Worm (Caenorhabditis elegans) whole organism, late embryonic: ENCODE results near the gene srbc-68.

Experiments used
- Y22D7AL.16 ChIP-seq: sonication (generic microtip); optimal IDR thresholded peaks from 2 replicates; lab custom pipeline; 2016; ENCODE audit warnings: missing genetic modification characterization, missing compliant biosample characterization
- ahr-1 ChIP-seq: sonication (generic microtip); optimal IDR thresholded peaks from 2 replicates; lab custom pipeline; 2016; ENCODE audit warnings: missing genetic modification characterization, missing compliant biosample characterization
- ama-1 ChIP-seq: fragments of 150-350 bp; optimal IDR thresholded peaks from 2 replicates; lab custom pipeline; 2014
- ceh-14 ChIP-seq: sonication (generic microtip); optimal IDR thresholded peaks from 2 replicates; lab custom pipeline; 2016; ENCODE audit warnings: missing genotype, missing genetic modification characterization, missing compliant biosample characterization
- ceh-18 ChIP-seq: sonication (generic microtip); optimal IDR thresholded peaks from 2 replicates; lab custom pipeline; 2016; ENCODE audit warnings: missing genetic modification characterization, missing compliant biosample characterization
- ceh-19 ChIP-seq: fragments of 200-800 bp; sonication (Bioruptor generic); optimal IDR thresholded peaks from 2 replicates; lab custom pipeline; 2018; ENCODE audit warnings: mild to moderate bottlenecking, missing genetic modification characterization, missing compliant biosample characterization
- ceh-2 ChIP-seq: sonication (generic microtip); optimal IDR thresholded peaks from 2 replicates; lab custom pipeline; 2016; ENCODE audit warnings: missing genotype, missing genetic modification characterization, missing compliant biosample characterization
- ceh-31 ChIP-seq: sonication (generic microtip); optimal IDR thresholded peaks from 2 replicates; lab custom pipeline; 2016; ENCODE audit warnings: missing genetic modification characterization, missing compliant biosample characterization
- ceh-45 ChIP-seq: fragments of 200-800 bp; sonication (Bioruptor generic); IDR thresholded peaks from 2 replicates; pipeline ENCODE4 v1.3.6; 2022; ENCODE audit warnings: missing genetic modification reagents, missing genetic modification characterization, missing compliant biosample characterization
- ceh-48 ChIP-seq: sonication (generic microtip); optimal IDR thresholded peaks from 2 replicates; lab custom pipeline; 2016; ENCODE audit warnings: missing genetic modification characterization, inconsistent platforms, missing compliant biosample characterization
- ceh-6 ChIP-seq: fragments of 200-800 bp; sonication (Bioruptor generic); optimal IDR thresholded peaks from 2 replicates; lab custom pipeline; 2018; ENCODE audit warnings: mild to moderate bottlenecking, missing genetic modification characterization, missing compliant biosample characterization
- ceh-9 ChIP-seq: sonication (generic microtip); optimal IDR thresholded peaks from 2 replicates; lab custom pipeline; 2016; ENCODE audit warnings: mild to moderate bottlenecking, missing genetic modification characterization, inconsistent platforms, missing compliant biosample characterization
- che-1 ChIP-seq: sonication (generic microtip); optimal IDR thresholded peaks from 2 replicates; lab custom pipeline; 2016; ENCODE audit warnings: mild to moderate bottlenecking, missing genetic modification characterization, missing compliant biosample characterization
- dmd-4 ChIP-seq: sonication (generic microtip); optimal IDR thresholded peaks from 2 replicates; lab custom pipeline; 2016; ENCODE audit warnings: borderline replicate concordance, missing genetic modification characterization, missing compliant biosample characterization
- dve-1 ChIP-seq: sonication (generic microtip); optimal IDR thresholded peaks from 2 replicates; lab custom pipeline; 2017; ENCODE audit warnings: antibody characterized with exemption, mild to moderate bottlenecking, missing genetic modification characterization, missing compliant biosample characterization
- elt-2 ChIP-seq: sonication (generic microtip); optimal IDR thresholded peaks from 2 replicates; lab custom pipeline; 2016; ENCODE audit warnings: missing genetic modification reagents, missing genetic modification characterization, missing compliant biosample characterization
- fax-1 ChIP-seq: sonication (generic microtip); optimal IDR thresholded peaks from 2 replicates; lab custom pipeline; 2016; ENCODE audit warnings: missing genotype, missing genetic modification characterization, missing compliant biosample characterization
- fkh-6 ChIP-seq: sonication (generic microtip); optimal IDR thresholded peaks from 2 replicates; lab custom pipeline; 2016; ENCODE audit warnings: missing genetic modification characterization, missing compliant biosample characterization
- gmeb-2 ChIP-seq: sonication (generic microtip); optimal IDR thresholded peaks from 2 replicates; lab custom pipeline; 2016; ENCODE audit warnings: missing genetic modification characterization, inconsistent platforms, missing compliant biosample characterization
- hlh-13 ChIP-seq: fragments of 200-800 bp; sonication (Bioruptor generic); optimal IDR thresholded peaks from 2 replicates; lab custom pipeline; 2018; ENCODE audit warnings: mild to moderate bottlenecking, missing genetic modification characterization, missing compliant biosample characterization
- hlh-6 ChIP-seq: sonication (generic microtip); optimal IDR thresholded peaks from 2 replicates; lab custom pipeline; 2016; ENCODE audit warnings: missing genotype, missing genetic modification characterization, missing compliant biosample characterization
- hlh-8 ChIP-seq: sonication (generic microtip); optimal IDR thresholded peaks from 2 replicates; lab custom pipeline; 2016; ENCODE audit warnings: missing genotype, missing genetic modification characterization, missing compliant biosample characterization
- madf-2 ChIP-seq: sonication (generic microtip); optimal IDR thresholded peaks from 2 replicates; lab custom pipeline; 2017; ENCODE audit warnings: missing genetic modification characterization, missing compliant biosample characterization
- mec-3 ChIP-seq: sonication (generic microtip); optimal IDR thresholded peaks from 2 replicates; lab custom pipeline; 2016; ENCODE audit warnings: borderline replicate concordance, missing genetic modification characterization, missing compliant biosample characterization
- nfya-1 ChIP-seq: sonication (generic microtip); optimal IDR thresholded peaks from 2 replicates; lab custom pipeline; 2017; ENCODE audit warnings: missing genetic modification characterization, mild to moderate bottlenecking, missing compliant biosample characterization, antibody characterized with exemption, moderate library complexity
- nhr-232 ChIP-seq: sonication (generic microtip); optimal IDR thresholded peaks from 2 replicates; lab custom pipeline; 2016; ENCODE audit warnings: missing genetic modification characterization, missing compliant biosample characterization
- npax-4 ChIP-seq: sonication (generic microtip); optimal IDR thresholded peaks from 2 replicates; lab custom pipeline; 2016; ENCODE audit warnings: missing genetic modification characterization, missing compliant biosample characterization
- odd-2 ChIP-seq: sonication (generic microtip); optimal IDR thresholded peaks from 2 replicates; lab custom pipeline; 2017; ENCODE audit warnings: antibody characterized with exemption, mild to moderate bottlenecking, missing genetic modification characterization, missing compliant biosample characterization
- pag-3 ChIP-seq: sonication (generic microtip); optimal IDR thresholded peaks from 2 replicates; lab custom pipeline; 2016; ENCODE audit warnings: missing compliant biosample characterization, missing genetic modification characterization, borderline replicate concordance
- pat-9 ChIP-seq: fragments of 200-800 bp; sonication (Bioruptor generic); optimal IDR thresholded peaks from 2 replicates; lab custom pipeline; 2018; ENCODE audit warnings: mild to moderate bottlenecking, missing genetic modification characterization, moderate library complexity, missing compliant biosample characterization
- pax-1 ChIP-seq: fragments of 150-350 bp; optimal IDR thresholded peaks from 2 replicates; lab custom pipeline; 2014; ENCODE audit warnings: missing biosample characterization, missing genetic modification characterization
- pha-2 ChIP-seq: sonication (generic microtip); optimal IDR thresholded peaks from 2 replicates; lab custom pipeline; 2017; ENCODE audit warnings: mild to moderate bottlenecking, missing genetic modification characterization, missing compliant biosample characterization
- pqm-1 ChIP-seq: sonication (generic microtip); optimal IDR thresholded peaks from 2 replicates; lab custom pipeline; 2016; ENCODE audit warnings: missing genetic modification characterization, missing compliant biosample characterization
- ref-2 ChIP-seq: sonication (generic microtip); optimal IDR thresholded peaks from 2 replicates; lab custom pipeline; 2016; ENCODE audit warnings: missing genetic modification characterization, missing compliant biosample characterization
- rnt-1 ChIP-seq: sonication (generic microtip); optimal IDR thresholded peaks from 2 replicates; lab custom pipeline; 2016; ENCODE audit warnings: missing genetic modification characterization, missing compliant biosample characterization
- sox-4 ChIP-seq: sonication (generic microtip); optimal IDR thresholded peaks from 2 replicates; lab custom pipeline; 2017; ENCODE audit warnings: mild to moderate bottlenecking, missing genetic modification characterization, inconsistent platforms, missing compliant biosample characterization
- syd-9 ChIP-seq: sonication (generic microtip); optimal IDR thresholded peaks from 2 replicates; lab custom pipeline; 2016; ENCODE audit warnings: mild to moderate bottlenecking, missing genetic modification characterization, moderate library complexity, missing compliant biosample characterization
- tbx-7 ChIP-seq: sonication (generic microtip); optimal IDR thresholded peaks from 2 replicates; lab custom pipeline; 2016; ENCODE audit warnings: missing genotype, missing genetic modification characterization, missing compliant biosample characterization
- ttx-3 ChIP-seq: sonication (generic microtip); optimal IDR thresholded peaks from 2 replicates; lab custom pipeline; 2016; ENCODE audit warnings: missing genetic modification reagents, missing genetic modification characterization, missing compliant biosample characterization
- unc-55 ChIP-seq: sonication (generic microtip); optimal IDR thresholded peaks from 2 replicates; lab custom pipeline; 2017; ENCODE audit warnings: missing biosample characterization, missing genetic modification reagents, missing genetic modification characterization
- zip-5 ChIP-seq: sonication (generic microtip); optimal IDR thresholded peaks from 2 replicates; lab custom pipeline; 2016; ENCODE audit warnings: missing genetic modification characterization, missing compliant biosample characterization
- ztf-16 ChIP-seq: sonication (generic microtip); optimal IDR thresholded peaks from 2 replicates; lab custom pipeline; 2017; ENCODE audit warnings: missing genetic modification characterization, missing compliant biosample characterization

The srbc-68 gene

DNA sequence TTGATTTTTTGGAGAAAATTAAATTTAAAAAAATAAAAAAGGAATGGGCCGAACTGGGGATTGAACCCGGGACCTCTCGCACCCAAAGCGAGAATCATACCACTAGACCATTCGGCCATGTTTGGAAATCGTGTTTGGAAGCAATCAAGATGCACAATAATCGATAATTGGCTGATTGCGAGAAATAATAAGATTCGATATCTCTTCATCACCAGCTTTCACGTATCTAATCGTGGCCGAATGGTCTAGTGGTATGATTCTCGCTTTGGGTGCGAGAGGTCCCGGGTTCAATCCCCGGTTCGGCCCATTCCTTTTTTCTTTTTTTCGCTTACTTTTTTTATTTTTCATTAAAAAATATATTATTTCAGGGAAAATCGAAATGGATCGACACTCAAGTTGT is 35.7 kb upstream of the srbc-68 start:
- TF ChIP-seq ceh-2 (tag; lab: Kevin White, UChicago): no peak
- no peak for TF ChIP-seq ceh-6
- no peak for TF ChIP-seq pqm-1
- no peak for TF ChIP-seq ceh-48
- no peak for TF ChIP-seq odd-2
- no peak for TF ChIP-seq ceh-45
- no peak for TF ChIP-seq ceh-18
- TF ChIP-seq nhr-232 (tag; lab: Kevin White, UChicago): no peak
- no peak for TF ChIP-seq ttx-3
- no peak for TF ChIP-seq Y22D7AL.16 (tag; lab: Kevin White, UChicago)
- no peak for TF ChIP-seq ceh-14
- no peak for TF ChIP-seq hlh-8 (tag; lab: Kevin White, UChicago)
- no peak for TF ChIP-seq ahr-1 (tag; lab: Kevin White, UChicago)
- TF ChIP-seq hlh-6 (tag; lab: Kevin White, UChicago): no peak
- no peak for TF ChIP-seq fax-1 (tag; lab: Kevin White, UChicago)
- no peak for TF ChIP-seq dmd-4 (tag; lab: Kevin White, UChicago)
- TF ChIP-seq ceh-9: no peak

DNA sequence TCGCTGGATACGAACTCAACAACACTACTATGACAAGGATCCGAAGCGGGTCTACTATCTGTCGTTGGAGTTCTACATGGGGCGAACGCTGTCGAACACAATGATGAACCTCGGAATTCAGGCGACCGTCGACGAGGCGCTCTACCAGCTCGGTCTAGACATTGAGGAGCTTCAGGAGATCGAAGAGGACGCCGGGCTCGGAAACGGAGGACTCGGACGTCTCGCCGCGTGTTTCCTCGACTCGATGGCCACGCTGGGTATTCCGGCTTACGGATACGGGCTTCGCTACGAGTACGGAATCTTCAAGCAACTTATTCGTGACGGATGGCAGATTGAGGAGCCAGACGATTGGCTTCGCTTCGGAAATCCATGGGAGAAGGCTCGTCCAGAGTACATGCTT is 35.2 kb upstream of the srbc-68 start:
- TF ChIP-seq ceh-2 (tag; lab: Kevin White, UChicago) (no peak), npax-4 (tag; lab: Kevin White, UChicago) (no peak)

- TF ChIP-seq pax-1: no peak
- TF ChIP-seq che-1 (tag; lab: Kevin White, UChicago): no peak
- no peak for TF ChIP-seq madf-2
- no peak for TF ChIP-seq nfya-1
- no peak for TF ChIP-seq ztf-16 (tag; lab: Kevin White, UChicago)
- TF ChIP-seq ceh-14: no peak
- TF ChIP-seq hlh-13 (GFP tag; lab: Kevin White, UChicago): no peak
- TF ChIP-seq fkh-6: no peak
- TF ChIP-seq npax-4 (tag; lab: Kevin White, UChicago): no peak
- no peak for TF ChIP-seq rnt-1
- no peak for TF ChIP-seq syd-9
- no peak for TF ChIP-seq fax-1 (tag; lab: Kevin White, UChicago)
- TF ChIP-seq ceh-48: no peak
These were observed 34.6 kb upstream of the srbc-68 start for ce11 chrV:3581034-3581433.

DNA sequence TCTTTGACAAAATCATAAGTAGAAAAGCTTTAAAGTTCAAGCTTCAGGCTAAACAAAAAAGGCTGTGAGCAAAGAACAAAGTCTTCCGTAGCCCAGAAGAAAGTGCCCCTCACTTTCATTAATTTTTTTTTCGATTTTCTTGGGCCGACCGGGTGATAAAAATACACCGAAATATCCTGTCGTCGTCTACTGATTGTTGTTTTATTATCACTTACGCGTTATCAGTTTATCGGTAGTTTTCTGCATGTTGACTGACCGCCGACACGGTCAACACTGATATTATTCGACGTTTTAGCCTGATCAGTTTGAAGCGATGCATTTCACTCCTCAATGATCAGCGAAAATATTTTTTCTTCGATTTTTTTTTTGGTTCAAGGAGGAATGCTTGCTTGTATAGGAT is 34.0 kb upstream of the srbc-68 start:
- TF ChIP-seq odd-2 (no peak), ref-2 (tag; lab: Kevin White, UChicago) (no peak), rnt-1 (no peak), elt-2 (peak; percentile 88), dve-1 (no peak), pag-3 (no peak), ceh-6 (no peak), pha-2 (tag; lab: Kevin White, UChicago) (no peak)
- TF ChIP-seq, all 69 proteins: peak for 1

DNA sequence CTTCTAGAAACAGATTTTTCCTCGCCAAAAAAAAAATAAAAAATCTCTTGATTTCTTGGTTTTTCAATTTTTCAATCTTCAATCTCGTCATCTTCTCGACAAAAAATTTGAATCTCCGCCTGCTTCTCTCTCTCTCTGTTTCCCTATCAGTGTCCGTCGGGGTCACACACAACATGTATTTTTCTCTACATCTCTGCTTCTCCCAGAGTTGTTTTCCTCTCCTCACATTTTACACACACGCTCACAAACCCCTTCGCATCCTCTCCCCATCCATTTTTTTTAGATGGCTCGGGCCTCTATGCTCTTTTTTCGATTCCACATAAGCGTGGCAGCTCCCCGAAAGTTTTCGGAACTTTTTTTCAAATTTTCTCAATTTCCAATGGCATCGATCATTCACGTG is 33.4 kb upstream of the srbc-68 start:
- TF ChIP-seq nfya-1: peak; percentile 9
- peak; percentile 2 for TF ChIP-seq unc-55 (GFP tag; lab: Kevin White, UChicago)
- no peak for TF ChIP-seq mec-3 (tag; lab: Kevin White, UChicago)
- peak; percentile 41 for TF ChIP-seq ceh-18
- TF ChIP-seq, all 69 proteins: peak for 3

ce11 chrV:3579248-3579647 is 32.8 kb upstream of the srbc-68 start:
- no peak for TF ChIP-seq madf-2
- TF ChIP-seq ceh-31 (tag; lab: Kevin White, UChicago): no peak
- TF ChIP-seq pha-2 (tag; lab: Kevin White, UChicago): no peak
- TF ChIP-seq pat-9 (tag; lab: Kevin White, UChicago): no peak
- TF ChIP-seq zip-5 (tag; lab: Kevin White, UChicago): no peak
- TF ChIP-seq gmeb-2 (tag; lab: Kevin White, UChicago): no peak
- TF ChIP-seq ceh-45: no peak
- TF ChIP-seq hlh-13 (GFP tag; lab: Kevin White, UChicago): no peak
- no peak for TF ChIP-seq ceh-6
- TF ChIP-seq Y22D7AL.16 (tag; lab: Kevin White, UChicago): no peak
- no peak for TF ChIP-seq tbx-7 (tag; lab: Kevin White, UChicago)
- no peak for TF ChIP-seq sox-4 (tag; lab: Kevin White, UChicago)
- TF ChIP-seq fkh-6: no peak
- TF ChIP-seq npax-4 (tag; lab: Kevin White, UChicago): no peak
- no peak for TF ChIP-seq ama-1 (lab: Kevin White, UChicago)
- no peak for TF ChIP-seq fax-1 (tag; lab: Kevin White, UChicago)
- no peak for TF ChIP-seq ceh-18
- no peak for TF ChIP-seq ceh-14
- no peak for TF ChIP-seq ceh-19 (GFP tag; lab: Kevin White, UChicago)
